Fruit fly (Drosophila melanogaster): ENCODE data around the gene ClC-a.

dm6 chr3R:11757197-11757856 is 55.7 kb downstream of the ClC-a start:
- TF ChIP-seq CG15336 (GFP tag; IDR thresholded peaks at IDR 0.05) (no peak), esn (GFP tag; optimal IDR thresholded peaks at IDR 0.05) (no peak), CG6854 (GFP tag; optimal IDR thresholded peaks at IDR 0.05) (no peak), CG4318 (GFP tag; optimal IDR thresholded peaks at IDR 0.05) (no peak), Hr39 (GFP tag; optimal IDR thresholded peaks at IDR 0.05) (no peak), Eip93F (GFP tag; optimal IDR thresholded peaks at IDR 0.05) (no peak), CG31627 (GFP tag; optimal IDR thresholded peaks at IDR 0.05) (no peak), CG11762 (GFP tag; optimal IDR thresholded peaks at IDR 0.05; ENCODE audit: insufficient read depth) (no peak), CG3032 (tag; optimal IDR thresholded peaks at IDR 0.05) (no peak), fkh (GFP tag; optimal IDR thresholded peaks at IDR 0.05) (no peak), spab (GFP tag; optimal IDR thresholded peaks at IDR 0.05) (no peak), Hr38 (GFP tag; optimal IDR thresholded peaks at IDR 0.05) (no peak)
